Fruit fly (Drosophila melanogaster) whole organism, embryonic: ENCODE measurements around the gene MED15.

Experiments
- C15 ChIP-seq: fragments of 200-800 bp; sonication (Bioruptor generic); IDR thresholded peaks from 3 replicates; pipeline ENCODE4 v1.3.6; 2022; ENCODE audit warnings: missing biosample characterization, missing genetic modification characterization
- CG10654 ChIP-seq: fragments of 200-800 bp; sonication (Bioruptor generic); optimal IDR thresholded peaks from 2 replicates; lab custom pipeline; 2016; ENCODE audit warnings: missing biosample characterization, missing genetic modification characterization
- CG11398 ChIP-seq: fragments of 200-800 bp; sonication (Bioruptor generic); optimal IDR thresholded peaks from 2 replicates; lab custom pipeline; 2016; ENCODE audit warnings: missing biosample characterization, missing genetic modification characterization
- CG13296 ChIP-seq: fragments of 200-800 bp; sonication (Bioruptor generic); optimal IDR thresholded peaks from 3 replicates; lab custom pipeline; 2018; ENCODE audit warnings: missing biosample characterization, mild to moderate bottlenecking, missing genetic modification characterization
- CG13894 ChIP-seq: fragments of 200-800 bp; sonication (Bioruptor generic); optimal IDR thresholded peaks from 3 replicates; lab custom pipeline; 2018; ENCODE audit warnings: missing biosample characterization, mild to moderate bottlenecking, missing genetic modification characterization, moderate library complexity
- CG17361 ChIP-seq: fragments of 200-800 bp; sonication (Bioruptor generic); IDR thresholded peaks from 3 replicates; pipeline ENCODE4 v1.3.6; 2022; ENCODE audit warnings: missing biosample characterization, missing genetic modification characterization
- CG18262 ChIP-seq: fragments of 200-800 bp; optimal IDR thresholded peaks from 3 replicates; lab custom pipeline; 2019; ENCODE audit warnings: missing biosample characterization, mild to moderate bottlenecking, missing genetic modification characterization, moderate library complexity
- CG1832 ChIP-seq: fragments of 200-800 bp; sonication (Bioruptor generic); optimal IDR thresholded peaks from 2 replicates; lab custom pipeline; 2017; ENCODE audit warnings: missing biosample characterization, mild to moderate bottlenecking, missing genetic modification characterization, inconsistent platforms
- CG3065 ChIP-seq: fragments of 200-800 bp; sonication (Bioruptor generic); optimal IDR thresholded peaks from 2 replicates; lab custom pipeline; 2016; ENCODE audit warnings: missing biosample characterization, missing genetic modification characterization
- CG31388 ChIP-seq: fragments of 200-800 bp; sonication (Bioruptor generic); optimal IDR thresholded peaks from 2 replicates; lab custom pipeline; 2016; ENCODE audit warnings: missing biosample characterization, missing genetic modification characterization
- CG3163 ChIP-seq: fragments of 200-800 bp; sonication (Bioruptor generic); optimal IDR thresholded peaks from 3 replicates; lab custom pipeline; 2016; ENCODE audit warnings: missing biosample characterization, missing genetic modification characterization
- CG34422 ChIP-seq: fragments of 200-800 bp; sonication (Bioruptor generic); IDR thresholded peaks from 3 replicates; pipeline ENCODE4 v1.3.6; 2022; ENCODE audit warnings: missing biosample characterization, missing genetic modification characterization
- CG3847 ChIP-seq: fragments of 200-800 bp; sonication (Bioruptor generic); IDR thresholded peaks from 2 replicates; pipeline ENCODE4 v1.3.6; 2022; ENCODE audit warnings: missing biosample characterization, missing genetic modification characterization
- CG4328 ChIP-seq: fragments of 200-800 bp; sonication (Bioruptor generic); optimal IDR thresholded peaks from 3 replicates; lab custom pipeline; 2017; ENCODE audit warnings: missing biosample characterization, missing genetic modification reagents, missing genetic modification characterization
- CG43689 ChIP-seq: fragments of 200-800 bp; sonication (Bioruptor generic); IDR thresholded peaks from 2 replicates; pipeline ENCODE4 v1.3.6; 2022; ENCODE audit warnings: missing biosample characterization, missing genetic modification characterization
- CG6813 ChIP-seq: fragments of 200-800 bp; sonication (Bioruptor generic); optimal IDR thresholded peaks from 2 replicates; lab custom pipeline; 2017; ENCODE audit warnings: missing biosample characterization, missing genetic modification characterization, mild to moderate bottlenecking, moderate library complexity, missing genetic modification reagents
- CG7372 ChIP-seq: fragments of 200-800 bp; sonication (Bioruptor generic); IDR thresholded peaks from 2 replicates; pipeline ENCODE4 v1.3.6; 2022; ENCODE audit warnings: missing biosample characterization, missing genetic modification characterization
- CTCF ChIP-seq: fragments of 200-800 bp; sonication (Bioruptor generic); optimal IDR thresholded peaks from 2 replicates; lab custom pipeline; 2017; ENCODE audit warnings: missing biosample characterization, mild to moderate bottlenecking, missing genetic modification characterization, moderate library complexity
- CkIIα-i1 ChIP-seq: fragments of 200-800 bp; sonication (Bioruptor generic); IDR thresholded peaks from 2 replicates; pipeline ENCODE4 v1.3.6; 2022; ENCODE audit warnings: missing biosample characterization, missing genetic modification characterization
- Doc2 ChIP-seq: fragments of 200-800 bp; sonication (Bioruptor generic); IDR thresholded peaks from 2 replicates; pipeline ENCODE4 v1.3.6; 2022; ENCODE audit warnings: missing biosample characterization, missing genetic modification characterization
- Eip74EF ChIP-seq, 2 experiments: fragments of 200-800 bp in 1 of 2; fragments of >200 bp in 1 of 2; sonication (Bioruptor generic) in 1 of 2; optimal IDR thresholded peaks; 2 replicates each; lab custom pipeline; 2017 to 2019; ENCODE audit warnings: missing biosample characterization in 2 of 2, missing genetic modification characterization in 2 of 2, mild to moderate bottlenecking in 1 of 2, moderate library complexity in 1 of 2
- Hand ChIP-seq: fragments of 200-800 bp; sonication (Bioruptor generic); optimal IDR thresholded peaks from 2 replicates; lab custom pipeline; 2017; ENCODE audit warnings: mild to moderate bottlenecking, missing biosample characterization, missing genetic modification reagents, missing genetic modification characterization
- Hmx ChIP-seq: fragments of 200-800 bp; sonication (Bioruptor generic); optimal IDR thresholded peaks from 2 replicates; lab custom pipeline; 2016; ENCODE audit warnings: missing biosample characterization, missing genetic modification characterization
- Hsf ChIP-seq: fragments of 200-800 bp; sonication (Bioruptor generic); optimal IDR thresholded peaks from 3 replicates; lab custom pipeline; 2016; ENCODE audit warnings: missing biosample characterization, missing genetic modification characterization
- Meics ChIP-seq: fragments of 200-800 bp; sonication (Bioruptor generic); optimal IDR thresholded peaks from 2 replicates; lab custom pipeline; 2017; ENCODE audit warnings: missing biosample characterization, mild to moderate bottlenecking, missing genetic modification characterization
- NC2β ChIP-seq: fragments of 200-800 bp; sonication (Bioruptor generic); optimal IDR thresholded peaks from 2 replicates; lab custom pipeline; 2016; ENCODE audit warnings: missing biosample characterization, missing genetic modification characterization
- Nf-YA ChIP-seq: fragments of 200-800 bp; sonication (Bioruptor generic); IDR thresholded peaks from 2 replicates; pipeline ENCODE4 v1.3.6; 2022; ENCODE audit warnings: missing biosample characterization, missing genetic modification characterization
- Opbp ChIP-seq: fragments of 200-800 bp; sonication (Bioruptor generic); IDR thresholded peaks from 3 replicates; pipeline ENCODE4 v1.3.6; 2022; ENCODE audit warnings: missing biosample characterization, missing genetic modification characterization; ENCODE audit not compliant: partially characterized antibody
- PHDP ChIP-seq: fragments of 200-800 bp; sonication (Bioruptor generic); optimal IDR thresholded peaks from 3 replicates; lab custom pipeline; 2018; ENCODE audit warnings: missing biosample characterization, mild to moderate bottlenecking, missing genetic modification characterization, moderate library complexity
- Vsx1 ChIP-seq: fragments of 200-800 bp; sonication (Bioruptor generic); optimal IDR thresholded peaks from 2 replicates; lab custom pipeline; 2017; ENCODE audit warnings: missing biosample characterization, mild to moderate bottlenecking, missing genetic modification characterization, missing genetic modification reagents
- dmrt11E ChIP-seq: fragments of 200-800 bp; sonication (Bioruptor generic); optimal IDR thresholded peaks from 3 replicates; lab custom pipeline; 2018; ENCODE audit warnings: missing biosample characterization, mild to moderate bottlenecking, missing genetic modification characterization, moderate library complexity
- dysf ChIP-seq: fragments of 200-800 bp; sonication (Bioruptor generic); IDR thresholded peaks from 3 replicates; pipeline ENCODE4 v1.3.6; 2022; ENCODE audit warnings: missing biosample characterization, missing genetic modification characterization
- gcm ChIP-seq: fragments of 200-800 bp; sonication (Bioruptor generic); optimal IDR thresholded peaks from 2 replicates; lab custom pipeline; 2019; ENCODE audit warnings: missing biosample characterization, mild to moderate bottlenecking, missing genetic modification characterization, moderate library complexity
- hbn ChIP-seq: fragments of 200-800 bp; sonication (Bioruptor generic); IDR thresholded peaks from 2 replicates; pipeline ENCODE4 v1.3.6; 2022; ENCODE audit warnings: missing biosample characterization, missing genetic modification characterization; ENCODE audit not compliant: partially characterized antibody
- jigr1 ChIP-seq: fragments of 200-800 bp; sonication (Bioruptor generic); IDR thresholded peaks from 3 replicates; pipeline ENCODE4 v1.3.6; 2022; ENCODE audit warnings: missing biosample characterization, missing genetic modification characterization
- knrl ChIP-seq: fragments of 200-800 bp; sonication (Bioruptor generic); IDR thresholded peaks from 3 replicates; pipeline ENCODE4 v1.3.6; 2022; ENCODE audit warnings: missing biosample characterization, missing genetic modification characterization; ENCODE audit not compliant: partially characterized antibody
- nau ChIP-seq: fragments of 200-800 bp; sonication (Bioruptor generic); optimal IDR thresholded peaks from 3 replicates; lab custom pipeline; 2017; ENCODE audit warnings: missing biosample characterization, mild to moderate bottlenecking, missing genetic modification characterization, missing genetic modification reagents
- pfk ChIP-seq: fragments of 200-800 bp; sonication (Bioruptor generic); optimal IDR thresholded peaks from 2 replicates; lab custom pipeline; 2018; ENCODE audit warnings: missing biosample characterization, mild to moderate bottlenecking, missing genetic modification characterization, moderate library complexity
- pros ChIP-seq: fragments of 200-800 bp; sonication (Bioruptor generic); optimal IDR thresholded peaks from 3 replicates; lab custom pipeline; 2019; ENCODE audit warnings: missing biosample characterization, mild to moderate bottlenecking, missing genetic modification characterization, moderate library complexity
- run ChIP-seq: fragments of 200-800 bp; sonication (Bioruptor generic); optimal IDR thresholded peaks from 3 replicates; lab custom pipeline; 2018; ENCODE audit warnings: missing biosample characterization, mild to moderate bottlenecking, missing genetic modification characterization
- scrt ChIP-seq: fragments of 200-800 bp; sonication (Bioruptor generic); optimal IDR thresholded peaks from 2 replicates; lab custom pipeline; 2018; ENCODE audit warnings: missing biosample characterization, mild to moderate bottlenecking, missing genetic modification characterization, moderate library complexity
- shn ChIP-seq: fragments of 200-800 bp; sonication (Bioruptor generic); optimal IDR thresholded peaks from 3 replicates; lab custom pipeline; 2016; ENCODE audit warnings: missing biosample characterization, missing genetic modification characterization
- slou ChIP-seq: fragments of 200-800 bp; sonication (Bioruptor generic); optimal IDR thresholded peaks from 3 replicates; lab custom pipeline; 2016; ENCODE audit warnings: missing biosample characterization, missing genetic modification characterization
- tap ChIP-seq: fragments of 200-800 bp; optimal IDR thresholded peaks from 3 replicates; lab custom pipeline; 2019; ENCODE audit warnings: missing biosample characterization, mild to moderate bottlenecking, missing genetic modification characterization, moderate library complexity
- tx ChIP-seq: fragments of 200-800 bp; sonication (Bioruptor generic); optimal IDR thresholded peaks from 2 replicates; lab custom pipeline; 2016; ENCODE audit warnings: missing biosample characterization, missing genetic modification characterization
- usp ChIP-seq: fragments of >200 bp; optimal IDR thresholded peaks from 2 replicates; lab custom pipeline; 2017; ENCODE audit warnings: missing biosample characterization, missing genetic modification characterization
- vvl ChIP-seq: fragments of 200-800 bp; sonication (Bioruptor generic); IDR thresholded peaks from 2 replicates; pipeline ENCODE4 v1.3.6; 2022; ENCODE audit warnings: missing biosample characterization, missing genetic modification characterization
- zen ChIP-seq: fragments of 200-800 bp; sonication (Bioruptor generic); optimal IDR thresholded peaks from 3 replicates; lab custom pipeline; 2018; ENCODE audit warnings: missing biosample characterization, mild to moderate bottlenecking, missing genetic modification characterization, moderate library complexity

Gene MED15

DNA sequence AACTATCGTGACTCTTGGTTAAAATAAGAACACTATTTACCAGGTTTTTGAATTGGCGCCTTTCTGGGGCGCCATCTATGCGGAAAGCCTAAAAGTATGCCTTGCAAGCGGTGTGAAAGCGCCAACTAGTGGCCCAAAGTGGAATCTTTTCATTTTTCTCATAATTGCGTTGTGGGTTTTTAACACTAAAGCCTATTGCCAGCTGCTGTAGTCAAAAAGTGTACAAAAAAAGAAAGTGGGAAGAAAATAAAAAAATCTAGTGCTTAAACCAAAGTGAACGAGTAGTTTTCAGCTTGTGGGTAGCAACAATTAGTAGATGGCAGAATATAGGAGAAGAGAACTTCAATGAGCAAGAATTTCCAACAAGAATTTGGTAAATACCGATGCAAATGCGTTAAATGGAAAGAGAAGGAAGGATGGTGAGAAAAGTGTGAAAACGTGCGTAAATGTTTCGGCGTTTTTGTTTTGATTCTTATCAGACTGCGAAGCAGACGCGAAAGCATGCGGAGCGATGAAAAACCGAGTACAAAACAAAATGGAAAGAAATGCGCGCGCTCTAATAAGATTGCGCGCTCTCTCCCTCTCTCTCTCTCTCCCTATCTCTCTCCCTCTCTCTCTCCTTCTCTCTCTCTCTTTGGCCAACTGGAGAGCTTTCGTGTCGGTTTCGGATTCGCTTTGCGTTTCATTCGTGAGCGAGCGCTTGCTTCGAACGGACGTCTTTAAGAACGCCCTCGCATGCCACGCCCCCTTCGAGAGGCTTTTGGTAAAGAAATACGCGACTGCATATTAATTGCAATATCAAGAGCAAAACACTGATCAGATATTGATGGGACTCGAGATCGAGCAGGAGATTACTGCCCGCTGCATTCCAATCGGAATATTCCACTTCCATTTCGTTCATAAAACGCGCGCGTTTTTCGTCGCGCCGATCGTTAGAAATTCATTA lies 17.6 kb downstream of the MED15 start (continued):
- TF ChIP-seq NC2β (GFP tag; lab: Kevin White, UChicago) (peak; percentile 68), hbn (peak; percentile 50; the same call in 1 of the 2 replicates), vvl (GFP tag; lab: Robert Waterston, UW) (peak; percentile 83), Hmx (GFP tag; lab: Kevin White, UChicago) (no peak), Hsf (GFP tag; lab: Kevin White, UChicago) (peak; percentile 77), CG3163 (GFP tag; lab: Kevin White, UChicago) (peak; percentile 70), Nf-YA (GFP tag; lab: Robert Waterston, UW) (peak; percentile 43), CG3847 (peak; percentile 79), CG7372 (peak; percentile 62), CG13894 (tag; lab: Kevin White, UChicago) (peak; percentile 72), CG34422 (GFP tag; lab: Robert Waterston, UW) (peak; percentile 74), nau (GFP tag; lab: Kevin White, UChicago) (no peak), CTCF (GFP tag; lab: Kevin White, UChicago) (peak; percentile 100), usp (GFP tag; lab: Kevin White, UChicago) (no peak), knrl (GFP tag; lab: Robert Waterston, UW) (peak; percentile 49; the same call in 1 of the 3 replicates), CG31388 (GFP tag; lab: Kevin White, UChicago) (no peak), CG43689 (GFP tag; lab: Robert Waterston, UW) (no peak), pros (GFP tag; lab: Kevin White, UChicago) (peak; percentile 52), scrt (GFP tag; lab: Kevin White, UChicago) (peak; percentile 50), tap (no peak), CG6813 (GFP tag; lab: Kevin White, UChicago) (no peak), pfk (GFP tag; lab: Kevin White, UChicago) (peak; percentile 59), CG13296 (GFP tag; lab: Kevin White, UChicago) (peak; percentile 60), Vsx1 (GFP tag; lab: Kevin White, UChicago) (peak; percentile 46), CG1832 (GFP tag; lab: Kevin White, UChicago) (peak; percentile 90), dmrt11E (tag; lab: Kevin White, UChicago) (peak; percentile 20), Eip74EF (GFP tag; optimal IDR thresholded peaks at IDR 0.05; lab: Kevin White, UChicago) (peak in 1 of 2 experiments; percentile 63), Hand (GFP tag; lab: Kevin White, UChicago) (peak; percentile 86), CG4328 (GFP tag; lab: Kevin White, UChicago) (no peak), C15 (GFP tag; lab: Robert Waterston, UW) (no peak), CG17361 (GFP tag; lab: Robert Waterston, UW) (peak; percentile 57), gcm (GFP tag; lab: Kevin White, UChicago) (peak; percentile 54), Meics (GFP tag; lab: Kevin White, UChicago) (peak; percentile 8), CG18262 (tag; lab: Kevin White, UChicago) (peak; percentile 32), PHDP (tag; lab: Kevin White, UChicago) (peak; percentile 51), slou (GFP tag; lab: Kevin White, UChicago) (peak; percentile 30), CG10654 (GFP tag; lab: Kevin White, UChicago) (peak; percentile 60), CG11398 (GFP tag; lab: Kevin White, UChicago) (peak; percentile 3), Opbp (GFP tag; lab: Robert Waterston, UW) (peak; percentile 73; the same call in 2 of the 3 replicates), run (tag; lab: Kevin White, UChicago) (no peak), Doc2 (GFP tag; lab: Robert Waterston, UW) (no peak), dysf (peak; percentile 66; the same call in 2 of the 3 replicates), CkIIα-i1 (GFP tag; lab: Robert Waterston, UW) (no peak), zen (tag; lab: Kevin White, UChicago) (peak; percentile 25), shn (peak; percentile 75), jigr1 (GFP tag; lab: Robert Waterston, UW) (no peak), CG3065 (GFP tag; lab: Kevin White, UChicago) (peak; percentile 85), tx (peak; percentile 70)
